Fruit fly (Drosophila melanogaster) whole organism, embryonic: ENCODE results near the gene CG1542.

Experiments
- BtbVII ChIP-seq: fragments of 200-800 bp; sonication (Bioruptor generic); optimal IDR thresholded peaks from 3 replicates; lab custom pipeline; 2017; ENCODE audit warnings: missing biosample characterization, mild to moderate bottlenecking, missing genetic modification characterization
- CG10209 ChIP-seq: fragments of 200-800 bp; sonication (Bioruptor generic); optimal IDR thresholded peaks from 3 replicates; lab custom pipeline; 2017; ENCODE audit warnings: missing biosample characterization, mild to moderate bottlenecking, missing genetic modification characterization, missing genetic modification reagents
- CG10431 ChIP-seq: fragments of 200-800 bp; sonication (Bioruptor generic); optimal IDR thresholded peaks from 3 replicates; lab custom pipeline; 2018; ENCODE audit warnings: missing biosample characterization, mild to moderate bottlenecking, missing genetic modification characterization
- CG11093 ChIP-seq: fragments of 200-800 bp; sonication (Bioruptor generic); IDR thresholded peaks from 3 replicates; pipeline ENCODE4 v1.3.6; 2022; ENCODE audit warnings: missing biosample characterization, missing genetic modification characterization
- CG11696 ChIP-seq: fragments of 200-800 bp; sonication (Bioruptor generic); IDR thresholded peaks from 2 replicates; pipeline ENCODE4 v1.3.6; 2022; ENCODE audit warnings: missing biosample characterization, missing genetic modification characterization
- CG13123 ChIP-seq: fragments of 200-800 bp; sonication (Bioruptor generic); optimal IDR thresholded peaks from 2 replicates; lab custom pipeline; 2016; ENCODE audit warnings: missing biosample characterization, missing genetic modification characterization
- CG15696 ChIP-seq: fragments of 200-800 bp; sonication (Bioruptor generic); optimal IDR thresholded peaks from 2 replicates; lab custom pipeline; 2019; ENCODE audit warnings: missing biosample characterization, mild to moderate bottlenecking, missing genetic modification characterization, moderate library complexity
- CG1647 ChIP-seq: fragments of 200-800 bp; sonication (Bioruptor generic); optimal IDR thresholded peaks from 3 replicates; lab custom pipeline; 2016; ENCODE audit warnings: missing biosample characterization, missing genetic modification characterization
- CG17361 ChIP-seq: fragments of 200-800 bp; sonication (Bioruptor generic); IDR thresholded peaks from 3 replicates; pipeline ENCODE4 v1.3.6; 2022; ENCODE audit warnings: missing biosample characterization, missing genetic modification characterization
- CG17829 ChIP-seq: fragments of 200-800 bp; optimal IDR thresholded peaks from 2 replicates; lab custom pipeline; 2019; ENCODE audit warnings: missing biosample characterization, mild to moderate bottlenecking, missing genetic modification characterization, moderate library complexity
- CG2199 ChIP-seq: fragments of 200-800 bp; sonication (Bioruptor generic); IDR thresholded peaks from 3 replicates; pipeline ENCODE4 v1.3.6; 2022; ENCODE audit warnings: missing biosample characterization, missing genetic modification characterization
- CG34224 ChIP-seq: fragments of 200-800 bp; sonication (Bioruptor generic); IDR thresholded peaks from 3 replicates; pipeline ENCODE4 v1.3.6; 2022; ENCODE audit warnings: missing biosample characterization, missing genetic modification characterization; ENCODE audit not compliant: partially characterized antibody
- CG34422 ChIP-seq: fragments of 200-800 bp; sonication (Bioruptor generic); IDR thresholded peaks from 3 replicates; pipeline ENCODE4 v1.3.6; 2022; ENCODE audit warnings: missing biosample characterization, missing genetic modification characterization
- CG3726 ChIP-seq: fragments of 200-800 bp; sonication (Bioruptor generic); IDR thresholded peaks from 3 replicates; pipeline ENCODE4, ENCODE4 v1.3.6; 2022; ENCODE audit warnings: missing biosample characterization, missing genetic modification characterization
- CG3838 ChIP-seq: fragments of 200-800 bp; sonication (Bioruptor generic); optimal IDR thresholded peaks from 3 replicates; lab custom pipeline; 2016; ENCODE audit warnings: missing biosample characterization, missing genetic modification characterization
- CG4424 ChIP-seq: fragments of 200-800 bp; sonication (Bioruptor generic); optimal IDR thresholded peaks from 3 replicates; lab custom pipeline; 2016; ENCODE audit warnings: missing biosample characterization, missing genetic modification characterization
- CG4707 ChIP-seq: fragments of 200-800 bp; sonication (Bioruptor generic); optimal IDR thresholded peaks from 2 replicates; lab custom pipeline; 2018; ENCODE audit warnings: missing biosample characterization, mild to moderate bottlenecking, missing genetic modification characterization, moderate library complexity
- CG4820 ChIP-seq: fragments of 200-800 bp; sonication (Bioruptor generic); optimal IDR thresholded peaks from 3 replicates; lab custom pipeline; 2016; ENCODE audit warnings: missing biosample characterization, missing genetic modification characterization
- CG6654 ChIP-seq: fragments of 200-800 bp; sonication (Bioruptor generic); optimal IDR thresholded peaks from 2 replicates; lab custom pipeline; 2017; ENCODE audit warnings: missing biosample characterization, mild to moderate bottlenecking, missing genetic modification characterization
- CG6683 ChIP-seq: fragments of 200-800 bp; sonication (Bioruptor generic); optimal IDR thresholded peaks from 2 replicates; lab custom pipeline; 2017; ENCODE audit warnings: missing biosample characterization, mild to moderate bottlenecking, missing genetic modification characterization, missing genetic modification reagents
- CG6813 ChIP-seq: fragments of 200-800 bp; sonication (Bioruptor generic); optimal IDR thresholded peaks from 2 replicates; lab custom pipeline; 2017; ENCODE audit warnings: missing biosample characterization, missing genetic modification characterization, mild to moderate bottlenecking, moderate library complexity, missing genetic modification reagents
- CG7987 ChIP-seq: fragments of 200-800 bp; sonication (Bioruptor generic); optimal IDR thresholded peaks from 2 replicates; lab custom pipeline; 2018; ENCODE audit warnings: missing biosample characterization, mild to moderate bottlenecking, missing genetic modification characterization, moderate library complexity
- CG8359 ChIP-seq: fragments of 200-800 bp; sonication (Bioruptor generic); optimal IDR thresholded peaks from 2 replicates; lab custom pipeline; 2017; ENCODE audit warnings: missing biosample characterization, mild to moderate bottlenecking, missing genetic modification characterization, borderline replicate concordance
- CG9609 ChIP-seq: fragments of 200-800 bp; sonication (Bioruptor generic); optimal IDR thresholded peaks from 3 replicates; lab custom pipeline; 2016; ENCODE audit warnings: missing biosample characterization, missing genetic modification characterization
- Drgx ChIP-seq: fragments of 200-800 bp; sonication (Bioruptor generic); IDR thresholded peaks from 2 replicates; pipeline ENCODE4 v1.3.6; 2022; ENCODE audit warnings: missing biosample characterization, missing genetic modification characterization
- Ets97D ChIP-seq: fragments of 200-800 bp; sonication (Bioruptor generic); optimal IDR thresholded peaks from 3 replicates; lab custom pipeline; 2016; ENCODE audit warnings: missing biosample characterization, missing genetic modification characterization
- Hmx ChIP-seq: fragments of 200-800 bp; sonication (Bioruptor generic); optimal IDR thresholded peaks from 2 replicates; lab custom pipeline; 2016; ENCODE audit warnings: missing biosample characterization, missing genetic modification characterization
- Lim3 ChIP-seq: fragments of 200-800 bp; sonication (Bioruptor generic); IDR thresholded peaks from 2 replicates; pipeline ENCODE4 v1.3.6; 2022; ENCODE audit warnings: missing biosample characterization, missing genetic modification characterization
- Lpt ChIP-seq: fragments of >200 bp; optimal IDR thresholded peaks from 2 replicates; lab custom pipeline; 2018; ENCODE audit warnings: missing biosample characterization, missing genetic modification characterization
- MTF-1 ChIP-seq: fragments of 200-800 bp; sonication (Bioruptor generic); optimal IDR thresholded peaks from 2 replicates; lab custom pipeline; 2018; ENCODE audit warnings: missing biosample characterization, mild to moderate bottlenecking, missing genetic modification characterization, borderline replicate concordance
- Scr ChIP-seq: fragments of 200-800 bp; sonication (Bioruptor generic); IDR thresholded peaks from 2 replicates; pipeline ENCODE4 v1.3.6; 2022; ENCODE audit warnings: missing biosample characterization, missing genetic modification characterization; ENCODE audit not compliant: partially characterized antibody
- Sry-β ChIP-seq: fragments of 200-800 bp; sonication (Bioruptor generic); optimal IDR thresholded peaks from 2 replicates; lab custom pipeline; 2018; ENCODE audit warnings: missing biosample characterization, mild to moderate bottlenecking, missing genetic modification characterization, moderate library complexity
- ac ChIP-seq: fragments of 200-800 bp; sonication (Bioruptor generic); optimal IDR thresholded peaks from 3 replicates; lab custom pipeline; 2017; ENCODE audit warnings: missing biosample characterization, mild to moderate bottlenecking, missing genetic modification characterization
- bcd ChIP-seq: fragments of 200-800 bp; sonication (Bioruptor generic); optimal IDR thresholded peaks from 2 replicates; lab custom pipeline; 2017; ENCODE audit warnings: missing biosample characterization, mild to moderate bottlenecking, missing genetic modification characterization
- dysf ChIP-seq: fragments of 200-800 bp; sonication (Bioruptor generic); IDR thresholded peaks from 3 replicates; pipeline ENCODE4 v1.3.6; 2022; ENCODE audit warnings: missing biosample characterization, missing genetic modification characterization
- emc ChIP-seq: fragments of 200-800 bp; sonication (Bioruptor generic); optimal IDR thresholded peaks from 2 replicates; lab custom pipeline; 2016; ENCODE audit warnings: missing biosample characterization, missing genetic modification characterization
- gcm ChIP-seq: fragments of 200-800 bp; sonication (Bioruptor generic); optimal IDR thresholded peaks from 2 replicates; lab custom pipeline; 2019; ENCODE audit warnings: missing biosample characterization, mild to moderate bottlenecking, missing genetic modification characterization, moderate library complexity
- her ChIP-seq: fragments of 200-800 bp; sonication (Bioruptor generic); optimal IDR thresholded peaks from 2 replicates; lab custom pipeline; 2016; ENCODE audit warnings: missing biosample characterization, missing genetic modification characterization
- mirr ChIP-seq: fragments of 200-800 bp; sonication (Bioruptor generic); optimal IDR thresholded peaks from 3 replicates; lab custom pipeline; 2018; ENCODE audit warnings: missing biosample characterization, mild to moderate bottlenecking, missing genetic modification characterization
- nau ChIP-seq: fragments of 200-800 bp; sonication (Bioruptor generic); optimal IDR thresholded peaks from 3 replicates; lab custom pipeline; 2017; ENCODE audit warnings: missing biosample characterization, mild to moderate bottlenecking, missing genetic modification characterization, missing genetic modification reagents
- org-1 ChIP-seq: fragments of 200-800 bp; sonication (Bioruptor generic); optimal IDR thresholded peaks from 2 replicates; lab custom pipeline; 2017; ENCODE audit warnings: missing biosample characterization, missing genetic modification characterization
- pfk ChIP-seq: fragments of 200-800 bp; sonication (Bioruptor generic); optimal IDR thresholded peaks from 2 replicates; lab custom pipeline; 2018; ENCODE audit warnings: missing biosample characterization, mild to moderate bottlenecking, missing genetic modification characterization, moderate library complexity
- row ChIP-seq: fragments of 200-800 bp; sonication (Bioruptor generic); IDR thresholded peaks from 3 replicates; pipeline ENCODE4 v1.3.6; 2022; ENCODE audit warnings: missing biosample characterization, missing genetic modification characterization
- run ChIP-seq: fragments of 200-800 bp; sonication (Bioruptor generic); optimal IDR thresholded peaks from 3 replicates; lab custom pipeline; 2018; ENCODE audit warnings: missing biosample characterization, mild to moderate bottlenecking, missing genetic modification characterization
- sisA ChIP-seq: fragments of 200-800 bp; sonication (Bioruptor generic); IDR thresholded peaks from 2 replicates; pipeline ENCODE4 v1.3.6; 2022; ENCODE audit warnings: missing biosample characterization, missing genetic modification characterization
- slbo ChIP-seq: fragments of 200-800 bp; sonication (Bioruptor generic); IDR thresholded peaks from 2 replicates; pipeline ENCODE4 v1.3.6; 2022; ENCODE audit warnings: missing biosample characterization, missing genetic modification characterization
- slp2 ChIP-seq: fragments of 200-800 bp; sonication (Bioruptor generic); optimal IDR thresholded peaks from 2 replicates; lab custom pipeline; 2016; ENCODE audit warnings: missing biosample characterization, missing genetic modification characterization
- twi ChIP-seq: fragments of 200-800 bp; optimal IDR thresholded peaks from 2 replicates; lab custom pipeline; 2019; ENCODE audit warnings: missing biosample characterization, mild to moderate bottlenecking, missing genetic modification characterization, moderate library complexity
- zfh2 ChIP-seq: fragments of 200-800 bp; sonication (Bioruptor generic); optimal IDR thresholded peaks from 2 replicates; lab custom pipeline; 2016; ENCODE audit warnings: missing biosample characterization, missing genetic modification characterization

Gene CG1542

DNA sequence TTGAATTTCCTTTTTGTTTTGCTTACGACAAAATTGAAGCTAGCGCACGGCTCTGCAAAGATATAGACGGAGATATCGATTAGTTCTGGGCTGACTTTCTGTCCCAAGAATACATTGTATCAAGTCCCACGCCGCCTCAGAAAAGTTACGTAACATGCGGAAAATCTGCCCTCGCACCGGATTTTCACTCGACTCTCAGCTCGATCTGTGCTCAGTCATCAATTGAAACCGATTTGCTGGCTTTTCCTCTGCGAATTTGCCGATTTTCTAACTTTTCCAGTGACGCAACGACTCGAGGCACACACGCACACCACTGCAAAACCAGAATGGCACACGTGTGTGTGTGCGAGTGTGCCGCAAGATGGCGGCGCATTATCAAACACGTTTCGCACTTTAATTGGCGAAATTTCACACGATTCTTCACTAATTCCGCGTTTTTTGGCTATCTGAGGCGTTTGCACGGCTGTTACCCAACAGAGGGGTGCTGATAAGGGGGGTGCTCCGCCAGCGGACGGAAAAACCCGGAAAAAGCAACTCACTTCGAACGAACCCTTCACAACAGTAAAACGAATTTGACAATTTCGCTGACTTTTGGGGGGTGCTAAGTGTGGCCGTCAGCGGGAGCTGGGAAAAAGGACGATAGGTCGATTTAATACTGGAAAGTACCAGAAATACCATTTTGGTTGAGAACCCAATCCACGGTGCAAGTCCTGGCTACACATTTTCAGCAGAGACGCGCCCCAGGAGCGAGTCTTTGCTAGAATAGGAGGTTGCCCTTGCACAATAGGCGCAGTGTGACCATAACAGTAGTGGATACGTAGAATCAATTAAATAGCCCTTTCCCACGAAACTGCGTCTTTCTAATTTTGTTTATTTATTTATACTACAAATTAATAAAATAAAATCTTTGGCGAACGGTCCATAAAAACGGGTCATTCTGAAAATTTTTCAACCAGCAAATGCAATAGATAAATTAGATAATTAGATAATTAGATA, 6.0 kb downstream of the CG1542 start, which contains the start of gene ATPsynC (continued):
- TF ChIP-seq Lpt (GFP tag; lab: Kevin White, UChicago) (no peak), CG11696 (GFP tag; lab: Robert Waterston, UW) (no peak), CG3838 (GFP tag; lab: Kevin White, UChicago) (no peak), CG10209 (GFP tag; lab: Kevin White, UChicago) (peak; percentile 34), CG13123 (GFP tag; lab: Kevin White, UChicago) (peak; percentile 17), CG4424 (GFP tag; lab: Kevin White, UChicago) (no peak), CG6813 (peak; percentile 34), her (GFP tag; lab: Kevin White, UChicago) (peak; percentile 68), CG17361 (no peak), CG6654 (GFP tag; lab: Kevin White, UChicago) (no peak), dysf (GFP tag; lab: Robert Waterston, UW) (no peak), emc (GFP tag; lab: Kevin White, UChicago) (peak; percentile 17), CG2199 (GFP tag; lab: Robert Waterston, UW) (no peak), Drgx (no peak), CG3726 (GFP tag; lab: Robert Waterston, UW) (no peak), gcm (GFP tag; lab: Kevin White, UChicago) (peak; percentile 31), Ets97D (peak; percentile 94), CG6683 (GFP tag; lab: Kevin White, UChicago) (peak; percentile 25), Scr (GFP tag; lab: Robert Waterston, UW) (no peak), org-1 (GFP tag; lab: Kevin White, UChicago) (no peak), zfh2 (peak; percentile 16), CG9609 (GFP tag; lab: Kevin White, UChicago) (peak; percentile 12), CG17829 (tag; lab: Kevin White, UChicago) (peak; percentile 68), CG10431 (GFP tag; lab: Kevin White, UChicago) (peak; percentile 54), CG11093 (GFP tag; lab: Robert Waterston, UW) (0 out of 3 replicates have a peak, but pooled peaks have one; percentile 18), BtbVII (GFP tag; lab: Kevin White, UChicago) (peak; percentile 31), CG15696 (tag; lab: Kevin White, UChicago) (peak; percentile 26), CG4820 (GFP tag; lab: Kevin White, UChicago) (peak; percentile 29), ac (GFP tag; lab: Kevin White, UChicago) (no peak), slp2 (GFP tag; lab: Kevin White, UChicago) (peak; percentile 21), CG7987 (peak; percentile 53), row (GFP tag; lab: Robert Waterston, UW) (no peak), Lim3 (GFP tag; lab: Robert Waterston, UW) (no peak), CG1647 (GFP tag; lab: Kevin White, UChicago) (no peak), Sry-β (GFP tag; lab: Kevin White, UChicago) (no peak), CG34422 (GFP tag; lab: Robert Waterston, UW) (no peak), nau (peak; percentile 61), bcd (GFP tag; lab: Kevin White, UChicago) (peak; percentile 47), mirr (GFP tag; lab: Kevin White, UChicago) (peak; percentile 50), run (no peak), CG34224 (GFP tag; lab: Robert Waterston, UW) (no peak), CG4707 (GFP tag; lab: Kevin White, UChicago) (no peak), twi (tag; lab: Kevin White, UChicago) (no peak), MTF-1 (GFP tag; lab: Kevin White, UChicago) (peak; percentile 7), Hmx (no peak), pfk (GFP tag; lab: Kevin White, UChicago) (no peak), sisA (GFP tag; lab: Robert Waterston, UW) (no peak), slbo (no peak), CG8359 (no peak)
